Fruit fly (Drosophila melanogaster) whole organism, larva: Measurements from ENCODE around the gene Atg1.
A peak's percentile ranks its signal among the peaks of the same experiment; 100 is the strongest.

ENCODE experiments used
- noc ChIP-seq: fragments of 200-800 bp; sonication (Bioruptor generic); optimal IDR thresholded peaks from 3 replicates; lab custom pipeline; 2019; ENCODE audit warnings: missing biosample characterization, mild to moderate bottlenecking, missing genetic modification characterization, moderate library complexity

The Atg1 gene

dm6 chr3L:12804730-12805170 lies at the start of gene Atg1:
TSS of gene Atg1 (minus strand) at chr3L:12805116.
- peak; percentile 26 for TF ChIP-seq noc (tag; lab: Kevin White, UChicago)

dm6 chr3L:12853423-12853822 lies 48.5 kb upstream of the Atg1 start, which contains the start of gene Ent3:
TSS of gene Ent3 (plus strand) at chr3L:12853646.
- no peak for TF ChIP-seq noc (tag; lab: Kevin White, UChicago)

- no peak for TF ChIP-seq noc (tag; lab: Kevin White, UChicago)
Measured at dm6 chr3L:12849867-12850301, 45.0 kb upstream of the Atg1 start, which contains the start of the genes CG10948 and Wbp2. TSS of gene CG10948 (minus strand) at chr3L:12850117. TSS of gene Wbp2 (plus strand) at chr3L:12850165.

dm6 chr3L:12843056-12843799 lies 38.3 kb upstream of the Atg1 start, which contains the start of gene nebu:
TSS of gene nebu (minus strand) at chr3L:12843106.
- TF ChIP-seq noc (tag; lab: Kevin White, UChicago): peak; percentile 98

- no peak for TF ChIP-seq noc (tag; lab: Kevin White, UChicago)
Measured at dm6 chr3L:12842532-12842931, 37.6 kb upstream of the Atg1 start.

- no peak for TF ChIP-seq noc (tag; lab: Kevin White, UChicago)
Measured at dm6 chr3L:12841459-12841858, 36.5 kb upstream of the Atg1 start.

dm6 chr3L:12839882-12840281 lies 35.0 kb upstream of the Atg1 start:
- TF ChIP-seq noc (tag; lab: Kevin White, UChicago): no peak

- TF ChIP-seq noc (tag; lab: Kevin White, UChicago): peak; percentile 50
Measured at dm6 chr3L:12837196-12837720, 32.3 kb upstream of the Atg1 start.

dm6 chr3L:12835511-12836479 lies 30.9 kb upstream of the Atg1 start:
- peak; percentile 58 for TF ChIP-seq noc (tag; lab: Kevin White, UChicago)

dm6 chr3L:12834526-12835213 lies 29.8 kb upstream of the Atg1 start:
- no peak for TF ChIP-seq noc (tag; lab: Kevin White, UChicago)

dm6 chr3L:12833864-12834525 lies 29.1 kb upstream of the Atg1 start:
- TF ChIP-seq noc (tag; lab: Kevin White, UChicago): no peak

- TF ChIP-seq noc (tag; lab: Kevin White, UChicago): no peak
Measured at dm6 chr3L:12833354-12833753, 28.4 kb upstream of the Atg1 start.

- TF ChIP-seq noc (tag; lab: Kevin White, UChicago): no peak
Measured at dm6 chr3L:12832355-12832881, 27.5 kb upstream of the Atg1 start.

dm6 chr3L:12831290-12831952 lies 26.5 kb upstream of the Atg1 start:
- TF ChIP-seq noc (tag; lab: Kevin White, UChicago): peak; percentile 86
